Fruit fly (Drosophila melanogaster): ENCODE results near the gene CG15601.
A peak's percentile ranks its signal among the peaks of the same experiment; 100 is the strongest.

Gene CG15601

DNA sequence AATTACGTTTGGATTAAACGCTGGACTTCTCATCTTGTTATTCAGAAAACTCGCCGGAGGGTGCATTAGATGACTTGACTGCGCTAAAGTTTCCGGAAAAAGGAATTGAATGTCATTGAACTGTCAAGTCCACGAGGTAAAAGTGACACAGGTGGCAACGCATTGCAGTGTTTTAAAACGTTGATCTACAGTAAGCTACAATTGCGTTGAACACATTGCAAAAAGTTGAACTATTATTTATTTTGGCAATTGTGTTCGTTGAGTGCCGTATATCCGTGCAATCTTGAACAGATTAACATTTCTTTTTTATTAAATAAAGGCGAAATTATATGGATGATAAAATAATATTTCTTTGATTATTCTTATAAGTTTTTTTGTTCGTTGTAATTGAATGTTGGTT lies 21.7 kb upstream of the CG15601 start, which contains the start of gene CG15599:
TSS of gene CG15599 (minus strand) at position 101 of the 400 bp plus-strand sequence.
- TF ChIP-seq CG7368 (GFP tag; optimal IDR thresholded peaks at IDR 0.05) = no peak
- TF ChIP-seq achi (GFP tag; optimal IDR thresholded peaks at IDR 0.05) = no peak
- TF ChIP-seq eg (GFP tag; IDR thresholded peaks at IDR 0.05) = no peak
- no peak for TF ChIP-seq fkh (GFP tag; optimal IDR thresholded peaks at IDR 0.05)
- TF ChIP-seq Gug (GFP tag; IDR thresholded peaks at IDR 0.05) = no peak
- no peak for TF ChIP-seq CG1621 (tag; optimal IDR thresholded peaks at IDR 0.05)
- TF ChIP-seq pdm3 (GFP tag; optimal IDR thresholded peaks at IDR 0.05) = no peak
- no peak for TF ChIP-seq spab (GFP tag; optimal IDR thresholded peaks at IDR 0.05)
- TF ChIP-seq CG8632 (GFP tag; optimal IDR thresholded peaks at IDR 0.05) = no peak
- no peak for TF ChIP-seq Hr4 (GFP tag; optimal IDR thresholded peaks at IDR 0.05)
- TF ChIP-seq CG16779 (tag; optimal IDR thresholded peaks at IDR 0.05) = no peak
- no peak for TF ChIP-seq CG3919 (GFP tag; optimal IDR thresholded peaks at IDR 0.05)
- TF ChIP-seq CG34406 (GFP tag; optimal IDR thresholded peaks at IDR 0.05) = no peak
- TF ChIP-seq dac (GFP tag; optimal IDR thresholded peaks at IDR 0.05) = no peak
- TF ChIP-seq dsx (GFP tag; optimal IDR thresholded peaks at IDR 0.05; ENCODE audit: poor library complexity, severe bottlenecking) = no peak
- no peak for TF ChIP-seq Sox102F (GFP tag; optimal IDR thresholded peaks at IDR 0.05)
- TF ChIP-seq CG32006 (GFP tag; optimal IDR thresholded peaks at IDR 0.05) = no peak

DNA sequence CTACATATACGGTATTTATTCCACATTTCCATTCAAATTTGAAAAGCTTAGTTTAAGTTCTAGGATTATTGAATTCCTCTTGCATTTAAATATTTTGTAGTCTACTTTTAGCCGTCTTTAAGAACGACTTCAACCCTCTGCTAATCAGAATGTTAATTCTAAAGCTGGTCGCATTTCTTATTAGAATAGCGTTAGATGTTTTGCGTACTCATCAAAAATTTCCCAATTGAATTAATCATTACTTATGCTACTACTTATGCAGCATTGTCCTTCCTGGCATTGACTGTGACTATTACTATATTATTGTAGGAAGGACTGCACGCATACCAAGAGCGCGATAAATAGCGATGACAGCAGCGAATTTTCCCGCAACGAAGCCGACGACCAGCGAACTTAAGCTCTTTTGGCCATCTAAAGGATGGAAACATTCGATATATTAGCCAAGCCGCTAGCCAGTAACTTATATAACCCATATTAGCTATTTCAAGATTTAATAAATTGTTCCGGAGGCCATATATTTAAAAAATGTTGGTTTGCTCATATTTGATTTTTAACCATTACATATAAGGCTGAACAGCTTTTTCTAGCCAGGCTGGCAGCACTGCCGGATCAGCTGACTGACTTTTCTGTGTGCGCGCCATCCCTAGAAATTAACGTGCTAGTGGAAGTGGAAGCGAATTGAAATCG lies 13.4 kb upstream of the CG15601 start, which contains the start of gene CG8128:
TSS of gene CG8128 (plus strand) at position 641 of the 687 bp plus-strand sequence.
- TF ChIP-seq pdm3 (GFP tag; optimal IDR thresholded peaks at IDR 0.05) = peak; percentile 28
- TF ChIP-seq Smox (GFP tag; optimal IDR thresholded peaks at IDR 0.05) = no peak
- peak; percentile 6 for TF ChIP-seq CG31627 (GFP tag; optimal IDR thresholded peaks at IDR 0.05)
- TF ChIP-seq Met (GFP tag; optimal IDR thresholded peaks at IDR 0.05) = peak; percentile 13
- peak; percentile 58 for TF ChIP-seq svp (GFP tag)
- TF ChIP-seq lz (GFP tag; optimal IDR thresholded peaks at IDR 0.05) = peak; percentile 8
- TF ChIP-seq esn (GFP tag; optimal IDR thresholded peaks at IDR 0.05) = peak; percentile 6
- TF ChIP-seq Hr39 (GFP tag; optimal IDR thresholded peaks at IDR 0.05) = peak; percentile 19
- no peak for TF ChIP-seq Hr38 (GFP tag; optimal IDR thresholded peaks at IDR 0.05)
- TF ChIP-seq CG11762 (GFP tag; optimal IDR thresholded peaks at IDR 0.05; ENCODE audit: insufficient read depth) = no peak

DNA sequence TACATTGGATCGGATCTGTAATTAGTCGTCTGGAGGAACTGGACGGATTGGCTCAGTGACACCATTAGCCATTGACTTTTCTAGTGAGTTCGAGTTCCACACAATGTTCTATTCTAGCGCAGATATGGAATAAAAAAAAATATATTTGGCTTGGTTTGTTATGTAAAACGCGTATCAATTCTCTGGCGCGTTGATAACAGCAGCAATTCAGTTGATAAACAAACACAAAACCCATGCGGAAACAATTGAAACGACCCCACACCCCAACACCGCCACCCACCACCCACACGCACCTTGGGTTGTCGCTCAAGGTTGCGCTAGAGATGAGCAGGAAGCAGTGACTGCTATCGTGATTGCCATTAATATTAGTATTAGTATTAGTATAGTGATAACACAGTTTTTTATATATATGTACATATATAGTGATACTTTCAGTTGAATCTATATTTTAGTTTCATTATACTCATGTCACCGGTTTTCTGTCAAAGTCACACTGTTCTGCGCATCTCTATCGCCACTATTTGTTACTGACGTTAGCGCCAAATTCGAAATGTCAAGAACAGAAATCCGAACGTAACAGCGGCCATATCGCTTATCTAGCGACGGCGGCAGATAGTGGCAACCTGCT lies 12.8 kb upstream of the CG15601 start:
- TF ChIP-seq acj6 (GFP tag; optimal IDR thresholded peaks at IDR 0.05) (peak; percentile 84), pdm3 (GFP tag; optimal IDR thresholded peaks at IDR 0.05) (peak; percentile 79), CG34406 (GFP tag; optimal IDR thresholded peaks at IDR 0.05) (peak; percentile 78), Hr4 (GFP tag; optimal IDR thresholded peaks at IDR 0.05) (peak; percentile 67), Eip78C (GFP tag) (peak; percentile 93), Eip93F (GFP tag; optimal IDR thresholded peaks at IDR 0.05) (peak; percentile 71), fd59A (GFP tag; optimal IDR thresholded peaks at IDR 0.05) (peak; percentile 67), CG8632 (GFP tag; optimal IDR thresholded peaks at IDR 0.05) (peak; percentile 79), CG10669 (GFP tag; optimal IDR thresholded peaks at IDR 0.05) (peak; percentile 83), CG3919 (GFP tag; optimal IDR thresholded peaks at IDR 0.05) (peak; percentile 88), net (GFP tag; optimal IDR thresholded peaks at IDR 0.05) (peak; percentile 75), vri (GFP tag; optimal IDR thresholded peaks at IDR 0.05) (peak; percentile 82), CG6792 (GFP tag; optimal IDR thresholded peaks at IDR 0.05) (peak; percentile 83), fd85E (GFP tag; optimal IDR thresholded peaks at IDR 0.05) (no peak), esn (GFP tag; optimal IDR thresholded peaks at IDR 0.05) (peak; percentile 82), dsx (GFP tag; optimal IDR thresholded peaks at IDR 0.05; ENCODE audit: poor library complexity, severe bottlenecking) (peak; percentile 87), topi (GFP tag; optimal IDR thresholded peaks at IDR 0.05) (peak; percentile 73), Met (GFP tag; optimal IDR thresholded peaks at IDR 0.05) (peak; percentile 82), CG9139 (GFP tag; optimal IDR thresholded peaks at IDR 0.05) (peak; percentile 71), Gug (GFP tag; IDR thresholded peaks at IDR 0.05) (peak; percentile 89), CG6163 (GFP tag; IDR thresholded peaks at IDR 0.05) (peak; percentile 94), CG11902 (GFP tag; optimal IDR thresholded peaks at IDR 0.05) (peak; percentile 78), Eip75B (GFP tag; optimal IDR thresholded peaks at IDR 0.05) (peak; percentile 73), Ets21C (GFP tag; optimal IDR thresholded peaks at IDR 0.05) (peak; percentile 59), salr (GFP tag; optimal IDR thresholded peaks at IDR 0.05) (peak; percentile 53 to 57), CG15336 (GFP tag; IDR thresholded peaks at IDR 0.05) (peak; percentile 83), Smox (GFP tag; optimal IDR thresholded peaks at IDR 0.05) (peak; percentile 75), CG8119 (GFP tag; IDR thresholded peaks at IDR 0.05) (peak; percentile 74), CG6854 (GFP tag; optimal IDR thresholded peaks at IDR 0.05) (peak; percentile 48), CG10631 (GFP tag; optimal IDR thresholded peaks at IDR 0.05) (peak; percentile 90)

Measured in whole organism, prepupa.